Fruit fly (Drosophila melanogaster) whole organism, embryonic: ENCODE results near the gene Sfp23F.

Experiments
- B-H2 ChIP-seq: fragments of 200-800 bp; sonication (Bioruptor generic); optimal IDR thresholded peaks from 2 replicates; lab custom pipeline; 2018; ENCODE audit warnings: missing biosample characterization, mild to moderate bottlenecking, missing genetic modification characterization
- CG10654 ChIP-seq: fragments of 200-800 bp; sonication (Bioruptor generic); optimal IDR thresholded peaks from 2 replicates; lab custom pipeline; 2016; ENCODE audit warnings: missing biosample characterization, missing genetic modification characterization
- CG11456 ChIP-seq: fragments of 200-800 bp; sonication (Bioruptor generic); IDR thresholded peaks from 3 replicates; pipeline ENCODE4 v1.3.6; 2022; ENCODE audit warnings: missing biosample characterization, missing genetic modification characterization
- CG11504 ChIP-seq: fragments of 200-800 bp; sonication (Bioruptor generic); optimal IDR thresholded peaks from 3 replicates; lab custom pipeline; 2019; ENCODE audit warnings: missing biosample characterization, mild to moderate bottlenecking, missing genetic modification characterization, moderate library complexity
- CG11696 ChIP-seq: fragments of 200-800 bp; sonication (Bioruptor generic); IDR thresholded peaks from 2 replicates; pipeline ENCODE4 v1.3.6; 2022; ENCODE audit warnings: missing biosample characterization, missing genetic modification characterization
- CG12942 ChIP-seq: fragments of 200-800 bp; sonication (Bioruptor generic); optimal IDR thresholded peaks from 3 replicates; lab custom pipeline; 2016; ENCODE audit warnings: missing biosample characterization, missing genetic modification characterization
- CG13624 ChIP-seq: fragments of 200-800 bp; sonication (Bioruptor generic); optimal IDR thresholded peaks from 2 replicates; lab custom pipeline; 2016; ENCODE audit warnings: missing biosample characterization, missing genetic modification characterization
- CG15269 ChIP-seq: fragments of 200-800 bp; sonication (Bioruptor generic); optimal IDR thresholded peaks from 2 replicates; lab custom pipeline; 2018; ENCODE audit warnings: missing biosample characterization, mild to moderate bottlenecking, missing genetic modification characterization, moderate library complexity
- CG17186 ChIP-seq: fragments of 200-800 bp; sonication (Bioruptor generic); optimal IDR thresholded peaks from 3 replicates; lab custom pipeline; 2017; ENCODE audit warnings: missing biosample characterization, missing genetic modification reagents, missing genetic modification characterization
- CG2129 ChIP-seq: fragments of 200-800 bp; sonication (Bioruptor generic); IDR thresholded peaks from 2 replicates; pipeline ENCODE4 v1.3.6; 2022; ENCODE audit warnings: missing biosample characterization, missing genetic modification characterization; ENCODE audit not compliant: partially characterized antibody
- CG2678 ChIP-seq: fragments of 200-800 bp; sonication (Bioruptor generic); optimal IDR thresholded peaks from 3 replicates; lab custom pipeline; 2019; ENCODE audit warnings: missing biosample characterization, mild to moderate bottlenecking, missing genetic modification characterization, moderate library complexity
- CG2875 ChIP-seq: fragments of 200-800 bp; sonication (Bioruptor generic); optimal IDR thresholded peaks from 2 replicates; lab custom pipeline; 2017; ENCODE audit warnings: missing biosample characterization, mild to moderate bottlenecking, missing genetic modification characterization, missing genetic modification reagents
- CG32767 ChIP-seq: fragments of 200-800 bp; sonication (Bioruptor generic); IDR thresholded peaks from 2 replicates; pipeline ENCODE4 v1.3.6; 2022; ENCODE audit warnings: missing biosample characterization, missing genetic modification characterization
- CG32772 ChIP-seq: fragments of 200-800 bp; sonication (Bioruptor generic); IDR thresholded peaks from 2 replicates; pipeline ENCODE4 v1.3.6; 2022; ENCODE audit warnings: missing biosample characterization, missing genetic modification characterization
- CG34376 ChIP-seq: fragments of 200-800 bp; sonication (Bioruptor generic); optimal IDR thresholded peaks from 2 replicates; lab custom pipeline; 2018; ENCODE audit warnings: missing biosample characterization, mild to moderate bottlenecking, missing genetic modification characterization
- CG4328 ChIP-seq: fragments of 200-800 bp; sonication (Bioruptor generic); optimal IDR thresholded peaks from 3 replicates; lab custom pipeline; 2017; ENCODE audit warnings: missing biosample characterization, missing genetic modification reagents, missing genetic modification characterization
- CG4854 ChIP-seq: fragments of 200-800 bp; sonication (Bioruptor generic); optimal IDR thresholded peaks from 2 replicates; lab custom pipeline; 2016; ENCODE audit warnings: missing biosample characterization, missing genetic modification characterization, inconsistent platforms
- CG6175 ChIP-seq: fragments of 200-800 bp; sonication (Bioruptor generic); IDR thresholded peaks from 3 replicates; pipeline ENCODE4 v1.3.6; 2022; ENCODE audit warnings: missing biosample characterization, missing genetic modification characterization
- CG6791 ChIP-seq: fragments of 200-800 bp; sonication (Bioruptor generic); IDR thresholded peaks from 3 replicates; pipeline ENCODE4 v1.3.6; 2022; ENCODE audit warnings: missing biosample characterization, missing genetic modification characterization; ENCODE audit not compliant: partially characterized antibody
- CG7928 ChIP-seq: fragments of 200-800 bp; sonication (Bioruptor generic); optimal IDR thresholded peaks from 2 replicates; lab custom pipeline; 2017; ENCODE audit warnings: missing biosample characterization, mild to moderate bottlenecking, missing genetic modification characterization
- CG7963 ChIP-seq: fragments of 200-800 bp; sonication (Bioruptor generic); IDR thresholded peaks from 3 replicates; pipeline ENCODE4 v1.3.6; 2022; ENCODE audit warnings: missing biosample characterization, missing genetic modification characterization; ENCODE audit not compliant: partially characterized antibody
- CG9876 ChIP-seq: fragments of 200-800 bp; sonication (Bioruptor generic); optimal IDR thresholded peaks from 2 replicates; lab custom pipeline; 2016; ENCODE audit warnings: missing biosample characterization, missing genetic modification characterization
- CTCF ChIP-seq: fragments of 200-800 bp; sonication (Bioruptor generic); optimal IDR thresholded peaks from 2 replicates; lab custom pipeline; 2017; ENCODE audit warnings: missing biosample characterization, mild to moderate bottlenecking, missing genetic modification characterization, moderate library complexity
- CkIIα-i1 ChIP-seq: fragments of 200-800 bp; sonication (Bioruptor generic); IDR thresholded peaks from 2 replicates; pipeline ENCODE4 v1.3.6; 2022; ENCODE audit warnings: missing biosample characterization, missing genetic modification characterization
- Ets65A ChIP-seq: fragments of 200-800 bp; sonication (Bioruptor generic); peaks from one replicate; lab custom pipeline; 2016; ENCODE audit warnings: missing biosample characterization, missing genetic modification characterization
- Gug ChIP-seq: fragments of 200-800 bp; sonication (Bioruptor generic); IDR thresholded peaks from 4 replicates; pipeline ENCODE4 v1.3.6; 2022; ENCODE audit warnings: missing biosample characterization, missing genetic modification characterization
- Hand ChIP-seq: fragments of 200-800 bp; sonication (Bioruptor generic); optimal IDR thresholded peaks from 2 replicates; lab custom pipeline; 2017; ENCODE audit warnings: mild to moderate bottlenecking, missing biosample characterization, missing genetic modification reagents, missing genetic modification characterization
- Jarid2 ChIP-seq: fragments of 200-800 bp; sonication (Bioruptor generic); optimal IDR thresholded peaks from 3 replicates; lab custom pipeline; 2017; ENCODE audit warnings: mild to moderate bottlenecking, missing biosample characterization, missing genetic modification reagents, missing genetic modification characterization
- Meics ChIP-seq: fragments of 200-800 bp; sonication (Bioruptor generic); optimal IDR thresholded peaks from 2 replicates; lab custom pipeline; 2017; ENCODE audit warnings: missing biosample characterization, mild to moderate bottlenecking, missing genetic modification characterization
- NK7.1 ChIP-seq: fragments of 200-800 bp; sonication (Bioruptor generic); optimal IDR thresholded peaks from 3 replicates; lab custom pipeline; 2016; ENCODE audit warnings: missing biosample characterization, missing genetic modification characterization
- Stat92E ChIP-seq, 3 experiments: fragments of >200 bp in 2 of 3; fragments of 200-800 bp in 1 of 3; sonication (Bioruptor generic) in 1 of 3; optimal IDR thresholded peaks; 2 replicates each; lab custom pipeline; 2017 to 2019; ENCODE audit warnings: missing biosample characterization in 3 of 3, missing genetic modification characterization in 3 of 3, mild to moderate bottlenecking in 1 of 3, moderate library complexity in 1 of 3
- YL-1 ChIP-seq: fragments of 200-800 bp; sonication (Bioruptor generic); optimal IDR thresholded peaks from 3 replicates; lab custom pipeline; 2017; ENCODE audit warnings: missing biosample characterization, mild to moderate bottlenecking, missing genetic modification characterization
- bsh ChIP-seq, 2 experiments: fragments of 200-800 bp; sonication (Bioruptor generic); optimal IDR thresholded peaks; 2 replicates each; lab custom pipeline; 2017 to 2018; ENCODE audit warnings: mild to moderate bottlenecking in 2 of 2, missing biosample characterization in 2 of 2, missing genetic modification characterization in 2 of 2, moderate library complexity in 1 of 2
- cg ChIP-seq: fragments of 200-800 bp; sonication (Bioruptor generic); optimal IDR thresholded peaks from 3 replicates; lab custom pipeline; 2019; ENCODE audit warnings: missing biosample characterization, mild to moderate bottlenecking, missing genetic modification characterization, moderate library complexity
- chn ChIP-seq: fragments of 200-800 bp; sonication (Bioruptor generic); optimal IDR thresholded peaks from 2 replicates; lab custom pipeline; 2016; ENCODE audit warnings: missing biosample characterization, missing genetic modification characterization
- croc ChIP-seq: fragments of 200-800 bp; sonication (Bioruptor generic); conservative IDR thresholded peaks from 3 replicates; pipeline ENCODE4 v1.3.6; 2022; ENCODE audit warnings: missing biosample characterization, missing genetic modification characterization
- crp ChIP-seq, 2 experiments: fragments of 200-800 bp; sonication (Bioruptor generic); optimal IDR thresholded peaks; 2 replicates in 1 of 2; 3 replicates in 1 of 2; lab custom pipeline; 2017; ENCODE audit warnings: missing biosample characterization in 2 of 2, missing genetic modification characterization in 2 of 2, mild to moderate bottlenecking in 1 of 2, moderate library complexity in 1 of 2
- gro ChIP-seq: fragments of 200-800 bp; sonication (Bioruptor generic); optimal IDR thresholded peaks from 2 replicates; lab custom pipeline; 2016; ENCODE audit warnings: missing biosample characterization, missing genetic modification characterization
- her ChIP-seq: fragments of 200-800 bp; sonication (Bioruptor generic); optimal IDR thresholded peaks from 2 replicates; lab custom pipeline; 2016; ENCODE audit warnings: missing biosample characterization, missing genetic modification characterization
- jing ChIP-seq: fragments of 200-800 bp; sonication (Bioruptor generic); optimal IDR thresholded peaks from 2 replicates; lab custom pipeline; 2018; ENCODE audit warnings: missing biosample characterization, mild to moderate bottlenecking, missing genetic modification characterization
- kay ChIP-seq: fragments of 200-800 bp; sonication (Bioruptor generic); optimal IDR thresholded peaks from 2 replicates; lab custom pipeline; 2016; ENCODE audit warnings: missing biosample characterization, missing genetic modification characterization
- klu ChIP-seq: fragments of 200-800 bp; sonication (Bioruptor generic); IDR thresholded peaks from 2 replicates; pipeline ENCODE4 v1.3.6; 2022; ENCODE audit warnings: missing biosample characterization, missing genetic modification characterization
- lmd ChIP-seq: fragments of 200-800 bp; sonication (Bioruptor generic); IDR thresholded peaks from 2 replicates; pipeline ENCODE4 v1.3.6; 2022; ENCODE audit warnings: missing biosample characterization, missing genetic modification characterization
- odd ChIP-seq: fragments of 200-800 bp; sonication (Bioruptor generic); optimal IDR thresholded peaks from 2 replicates; lab custom pipeline; 2017; ENCODE audit warnings: missing biosample characterization, mild to moderate bottlenecking, missing genetic modification characterization
- psq ChIP-seq: fragments of 200-800 bp; sonication (Bioruptor generic); optimal IDR thresholded peaks from 2 replicates; lab custom pipeline; 2017; ENCODE audit warnings: missing biosample characterization, missing genetic modification characterization
- sens-2 ChIP-seq: fragments of 200-800 bp; sonication (Bioruptor generic); IDR thresholded peaks from 2 replicates; pipeline ENCODE4 v1.3.6; 2022; ENCODE audit warnings: missing biosample characterization, missing genetic modification characterization
- slbo ChIP-seq: fragments of 200-800 bp; sonication (Bioruptor generic); IDR thresholded peaks from 2 replicates; pipeline ENCODE4 v1.3.6; 2022; ENCODE audit warnings: missing biosample characterization, missing genetic modification characterization
- sqz ChIP-seq: fragments of 200-800 bp; sonication (Bioruptor generic); optimal IDR thresholded peaks from 3 replicates; lab custom pipeline; 2018; ENCODE audit warnings: missing biosample characterization, mild to moderate bottlenecking, missing genetic modification characterization
- twi ChIP-seq: fragments of 200-800 bp; optimal IDR thresholded peaks from 2 replicates; lab custom pipeline; 2019; ENCODE audit warnings: missing biosample characterization, mild to moderate bottlenecking, missing genetic modification characterization, moderate library complexity
- zf30C ChIP-seq: fragments of 200-800 bp; sonication (Bioruptor generic); optimal IDR thresholded peaks from 3 replicates; lab custom pipeline; 2018; ENCODE audit warnings: missing biosample characterization, mild to moderate bottlenecking, missing genetic modification characterization

The Sfp23F gene

DNA sequence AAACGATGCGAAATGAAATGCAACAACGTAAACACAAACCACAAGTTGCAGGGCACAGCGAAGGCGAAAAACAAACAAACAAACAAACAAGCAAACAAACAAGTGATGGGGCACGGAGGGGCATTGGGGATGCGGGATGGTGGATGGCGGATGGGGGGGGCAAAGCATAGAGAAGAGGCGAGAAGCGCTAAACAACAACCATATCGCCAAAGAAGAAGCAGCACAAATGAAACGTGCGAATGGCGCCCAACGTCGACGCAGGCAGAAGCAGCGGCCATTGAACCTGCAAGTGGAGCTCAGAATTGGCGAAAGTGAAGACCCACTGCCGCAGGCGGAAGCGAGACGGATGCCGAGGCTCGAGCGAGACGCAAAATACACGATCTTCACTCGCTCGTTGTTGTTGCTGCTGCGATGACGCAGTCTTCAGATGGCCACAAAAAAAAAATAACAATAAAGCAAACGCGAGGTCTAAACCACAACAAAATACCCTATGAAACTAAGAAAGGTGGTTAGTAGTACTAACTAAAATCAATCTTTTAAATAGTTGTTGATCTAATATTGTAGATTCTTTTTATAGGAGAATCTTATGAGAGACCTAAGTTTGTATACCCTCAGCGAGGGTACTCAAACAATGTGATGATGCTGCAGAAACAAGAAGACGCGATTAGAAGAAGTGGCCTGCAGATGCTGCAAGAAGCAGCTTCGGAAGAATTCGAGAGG lies 41.6 kb downstream of the Sfp23F start (continued):
- no peak for TF ChIP-seq CG13624 (GFP tag; lab: Kevin White, UChicago)
- no peak for TF ChIP-seq klu (GFP tag; lab: Robert Waterston, UW)
- TF ChIP-seq CG2875 (GFP tag; lab: Kevin White, UChicago), result peak; percentile 13
- no peak for TF ChIP-seq CG2129
- no peak for TF ChIP-seq CG12942 (GFP tag; lab: Kevin White, UChicago)
- TF ChIP-seq sens-2, result no peak
- peak; percentile 27; the same call in 1 of the 2 replicates for TF ChIP-seq CG32772
- TF ChIP-seq CkIIα-i1, result no peak
- no peak for TF ChIP-seq cg (GFP tag; lab: Kevin White, UChicago)
- no peak for TF ChIP-seq gro (GFP tag; lab: Kevin White, UChicago)
- TF ChIP-seq lmd (GFP tag; lab: Robert Waterston, UW), result no peak
- TF ChIP-seq CG4328 (GFP tag; lab: Kevin White, UChicago), result no peak
- TF ChIP-seq CG6791 (GFP tag; lab: Robert Waterston, UW), result no peak
- TF ChIP-seq CG2678, result peak; percentile 6
- no peak for TF ChIP-seq CG34376
- no peak for TF ChIP-seq jing (GFP tag; lab: Kevin White, UChicago)
- TF ChIP-seq chn (GFP tag; lab: Kevin White, UChicago), result no peak
- no peak for TF ChIP-seq YL-1 (GFP tag; lab: Kevin White, UChicago)
- TF ChIP-seq sqz (GFP tag; lab: Kevin White, UChicago), result peak; percentile 58
- TF ChIP-seq Gug (GFP tag; lab: Robert Waterston, UW), result no peak
- no peak for TF ChIP-seq Meics (GFP tag; lab: Kevin White, UChicago)
- peak; percentile 68 for TF ChIP-seq Ets65A (GFP tag; lab: Kevin White, UChicago)
- TF ChIP-seq CG7928 (GFP tag; lab: Kevin White, UChicago), result no peak
- TF ChIP-seq CG11456 (GFP tag; lab: Robert Waterston, UW), result 0 out of 3 replicates have a peak, but pooled peaks have one; percentile 5
- TF ChIP-seq CG6175 (GFP tag; lab: Robert Waterston, UW), result no peak
- no peak for TF ChIP-seq CTCF (GFP tag; lab: Kevin White, UChicago)
- no peak for TF ChIP-seq crp (GFP tag; optimal IDR thresholded peaks at IDR 0.05; lab: Kevin White, UChicago)
- no peak for TF ChIP-seq croc (GFP tag; lab: Robert Waterston, UW)
- no peak for TF ChIP-seq CG7963
- no peak for TF ChIP-seq CG10654
- TF ChIP-seq bsh (GFP tag; optimal IDR thresholded peaks at IDR 0.05; lab: Kevin White, UChicago), result peak; percentile 54 to 69
- no peak for TF ChIP-seq CG17186 (GFP tag; lab: Kevin White, UChicago)
- TF ChIP-seq Stat92E (GFP tag; optimal IDR thresholded peaks at IDR 0.05; lab: Kevin White, UChicago), result no peak
- no peak for TF ChIP-seq CG9876 (GFP tag; lab: Kevin White, UChicago)
- no peak for TF ChIP-seq CG11696 (GFP tag; lab: Robert Waterston, UW)
- TF ChIP-seq her, result no peak
- no peak for TF ChIP-seq CG4854
- TF ChIP-seq NK7.1 (GFP tag; lab: Kevin White, UChicago), result no peak
- no peak for TF ChIP-seq kay (GFP tag; lab: Kevin White, UChicago)
- TF ChIP-seq CG11504 (tag; lab: Kevin White, UChicago), result peak; percentile 31
- no peak for TF ChIP-seq twi (tag; lab: Kevin White, UChicago)
- TF ChIP-seq slbo (GFP tag; lab: Robert Waterston, UW), result 0 out of 2 replicates have a peak, but pooled peaks have one; percentile 15
- TF ChIP-seq zf30C (GFP tag; lab: Kevin White, UChicago), result no peak
- TF ChIP-seq Hand (GFP tag; lab: Kevin White, UChicago), result no peak
- no peak for TF ChIP-seq B-H2
- no peak for TF ChIP-seq odd (GFP tag; lab: Kevin White, UChicago)
- TF ChIP-seq psq, result peak; percentile 59
- TF ChIP-seq CG32767 (GFP tag; lab: Robert Waterston, UW), result no peak
- no peak for TF ChIP-seq Jarid2 (GFP tag; lab: Kevin White, UChicago)
- TF ChIP-seq CG15269 (tag; lab: Kevin White, UChicago), result no peak
